Fruit fly (Drosophila melanogaster) whole organism, prepupa: Measurements from ENCODE around the gene CG17272.

ENCODE experiments used
- Blimp-1 ChIP-seq: fragments of 200-800 bp; sonication (Bioruptor generic); optimal IDR thresholded peaks from 3 replicates; lab custom pipeline; 2017; ENCODE audit warnings: missing biosample characterization, missing genetic modification characterization, mild to moderate bottlenecking, moderate library complexity, missing genetic modification reagents
- CG15336 ChIP-seq: fragments of 200-800 bp; sonication (Bioruptor generic); IDR thresholded peaks from 2 replicates; pipeline ENCODE4 v1.3.6; 2022; ENCODE audit warnings: missing biosample characterization, missing genetic modification characterization
- CG1621 ChIP-seq: fragments of 200-800 bp; sonication (Bioruptor generic); optimal IDR thresholded peaks from 3 replicates; lab custom pipeline; 2018; ENCODE audit warnings: missing biosample characterization, mild to moderate bottlenecking, missing genetic modification characterization
- CG16779 ChIP-seq: fragments of 200-800 bp; sonication (Bioruptor generic); optimal IDR thresholded peaks from 3 replicates; lab custom pipeline; 2017; ENCODE audit warnings: missing biosample characterization, mild to moderate bottlenecking, missing genetic modification characterization
- CG32006 ChIP-seq: fragments of 200-800 bp; sonication (Bioruptor generic); optimal IDR thresholded peaks from 3 replicates; lab custom pipeline; 2017; ENCODE audit warnings: missing biosample characterization, mild to moderate bottlenecking, missing genetic modification characterization
- CG34406 ChIP-seq: fragments of 200-800 bp; sonication (Bioruptor generic); optimal IDR thresholded peaks from 3 replicates; lab custom pipeline; 2016; ENCODE audit warnings: missing biosample characterization, missing genetic modification characterization
- CG3919 ChIP-seq: fragments of 200-800 bp; sonication (Bioruptor generic); optimal IDR thresholded peaks from 3 replicates; lab custom pipeline; 2016; ENCODE audit warnings: missing biosample characterization, missing genetic modification characterization
- CG4318 ChIP-seq: fragments of 200-800 bp; sonication (Bioruptor generic); optimal IDR thresholded peaks from 3 replicates; lab custom pipeline; 2017; ENCODE audit warnings: missing biosample characterization, mild to moderate bottlenecking, missing genetic modification characterization
- CG6276 ChIP-seq: fragments of 200-800 bp; sonication (Bioruptor generic); optimal IDR thresholded peaks from 2 replicates; lab custom pipeline; 2017; ENCODE audit warnings: missing biosample characterization, mild to moderate bottlenecking, missing genetic modification characterization
- CG6792 ChIP-seq: fragments of 200-800 bp; sonication (Bioruptor generic); optimal IDR thresholded peaks from 3 replicates; lab custom pipeline; 2016; ENCODE audit warnings: missing biosample characterization, missing genetic modification characterization
- CG6854 ChIP-seq: fragments of 200-800 bp; sonication (Bioruptor generic); optimal IDR thresholded peaks from 2 replicates; lab custom pipeline; 2017; ENCODE audit warnings: missing biosample characterization, mild to moderate bottlenecking, missing genetic modification characterization
- CG7368 ChIP-seq: fragments of 200-800 bp; sonication (Bioruptor generic); optimal IDR thresholded peaks from 3 replicates; lab custom pipeline; 2016; ENCODE audit warnings: missing biosample characterization, missing genetic modification characterization
- CG8319 ChIP-seq: fragments of 200-800 bp; sonication (Bioruptor generic); optimal IDR thresholded peaks from 3 replicates; lab custom pipeline; 2016; ENCODE audit warnings: missing biosample characterization, missing genetic modification characterization
- CG8632 ChIP-seq: fragments of 200-800 bp; sonication (Bioruptor generic); optimal IDR thresholded peaks from 3 replicates; lab custom pipeline; 2016; ENCODE audit warnings: missing biosample characterization, missing genetic modification characterization
- Eip78C ChIP-seq: fragments of 200-800 bp; sonication (Bioruptor generic); peaks from one replicate; lab custom pipeline; 2016; ENCODE audit warnings: missing biosample characterization, missing genetic modification characterization
- Hr38 ChIP-seq: sonication (Bioruptor generic); optimal IDR thresholded peaks from 2 replicates; lab custom pipeline; 2016; ENCODE audit warnings: missing biosample characterization, missing genetic modification characterization
- Hr39 ChIP-seq: fragments of 200-800 bp; sonication (Bioruptor generic); optimal IDR thresholded peaks from 2 replicates; lab custom pipeline; 2016; ENCODE audit warnings: missing biosample characterization, missing genetic modification characterization
- OdsH ChIP-seq: fragments of 200-800 bp; sonication (Bioruptor generic); optimal IDR thresholded peaks from 3 replicates; lab custom pipeline; 2016; ENCODE audit warnings: missing biosample characterization, missing genetic modification characterization
- Sox14 ChIP-seq: fragments of 200-800 bp; sonication (Bioruptor generic); optimal IDR thresholded peaks from 3 replicates; lab custom pipeline; 2016; ENCODE audit warnings: missing biosample characterization, missing genetic modification characterization
- Sox15 ChIP-seq: fragments of 200-800 bp; sonication (Bioruptor generic); optimal IDR thresholded peaks from 3 replicates; lab custom pipeline; 2016; ENCODE audit warnings: missing biosample characterization, missing genetic modification characterization
- acj6 ChIP-seq: fragments of 200-800 bp; sonication (Bioruptor generic); optimal IDR thresholded peaks from 3 replicates; lab custom pipeline; 2016; ENCODE audit warnings: missing biosample characterization, missing genetic modification characterization
- cyc ChIP-seq: fragments of 200-800 bp; sonication (Bioruptor generic); optimal IDR thresholded peaks from 3 replicates; lab custom pipeline; 2016; ENCODE audit warnings: missing biosample characterization, missing genetic modification characterization
- dac ChIP-seq: fragments of 200-800 bp; sonication (Bioruptor generic); optimal IDR thresholded peaks from 2 replicates; lab custom pipeline; 2017; ENCODE audit warnings: missing biosample characterization, mild to moderate bottlenecking, missing genetic modification characterization
- eg ChIP-seq: fragments of 200-800 bp; sonication (Bioruptor generic); IDR thresholded peaks from 3 replicates; pipeline ENCODE4 v1.3.6; 2022; ENCODE audit warnings: missing biosample characterization, missing genetic modification characterization
- fd59A ChIP-seq: fragments of 200-800 bp; sonication (Bioruptor generic); optimal IDR thresholded peaks from 2 replicates; lab custom pipeline; 2017; ENCODE audit warnings: missing biosample characterization, mild to moderate bottlenecking, missing genetic modification characterization, missing genetic modification reagents
- fd85E ChIP-seq: fragments of 200-800 bp; sonication (Bioruptor generic); optimal IDR thresholded peaks from 3 replicates; lab custom pipeline; 2016; ENCODE audit warnings: missing biosample characterization, missing genetic modification characterization
- fkh ChIP-seq: fragments of 200-800 bp; sonication (Bioruptor generic); optimal IDR thresholded peaks from 3 replicates; lab custom pipeline; 2017; ENCODE audit warnings: missing biosample characterization, mild to moderate bottlenecking, missing genetic modification characterization, moderate library complexity
- salr ChIP-seq, 2 experiments: fragments of 200-800 bp; sonication (Bioruptor generic); optimal IDR thresholded peaks; 3 replicates each; lab custom pipeline; 2016 to 2018; ENCODE audit warnings: missing biosample characterization in 2 of 2, missing genetic modification characterization in 2 of 2, mild to moderate bottlenecking in 1 of 2
- spab ChIP-seq: fragments of 200-800 bp; sonication (Bioruptor generic); optimal IDR thresholded peaks from 2 replicates; lab custom pipeline; 2017; ENCODE audit warnings: missing biosample characterization, mild to moderate bottlenecking, missing genetic modification characterization, missing genetic modification reagents
- ss ChIP-seq, 2 experiments: fragments of 200-800 bp; sonication (Bioruptor generic); optimal IDR thresholded peaks; 2 replicates in 1 of 2; 3 replicates in 1 of 2; lab custom pipeline; 2017 to 2018; ENCODE audit warnings: mild to moderate bottlenecking in 2 of 2, missing biosample characterization in 2 of 2, missing genetic modification characterization in 2 of 2, moderate library complexity in 1 of 2
- svp ChIP-seq: fragments of 200-800 bp; sonication (Bioruptor generic); peaks from one replicate; lab custom pipeline; 2016; ENCODE audit warnings: missing biosample characterization, missing genetic modification characterization
- vri ChIP-seq: fragments of 200-800 bp; sonication (Bioruptor generic); optimal IDR thresholded peaks from 3 replicates; lab custom pipeline; 2016; ENCODE audit warnings: missing biosample characterization, mild to moderate bottlenecking, missing genetic modification characterization

Gene CG17272

dm6 chr3R:20821815-20822375, 2.1 kb downstream of the CG17272 start, which contains the start of the genes CG17271 and RpS20 (continued):
- TF ChIP-seq CG16779 (peak; percentile 31), CG4318 (GFP tag; lab: Kevin White, UChicago) (peak; percentile 82), CG8632 (GFP tag; lab: Kevin White, UChicago) (no peak), Sox15 (GFP tag; lab: Kevin White, UChicago) (peak; percentile 87), Eip78C (GFP tag; lab: Kevin White, UChicago) (peak; percentile 90), cyc (GFP tag; lab: Kevin White, UChicago) (peak; percentile 87), salr (GFP tag; optimal IDR thresholded peaks at IDR 0.05; lab: Kevin White, UChicago) (peak in 1 of 2 experiments; percentile 76), Hr38 (GFP tag; lab: Kevin White, UChicago) (peak; percentile 80), CG8319 (GFP tag; lab: Kevin White, UChicago) (peak; percentile 84)

dm6 chr3R:20818689-20819088, 5.3 kb downstream of the CG17272 start, which contains the start of gene CG17270:
TSS of gene CG17270 (minus strand) at chr3R:20818929.
- TF ChIP-seq OdsH (GFP tag; lab: Kevin White, UChicago) (no peak), Hr39 (GFP tag; lab: Kevin White, UChicago) (no peak), CG6276 (no peak), Eip78C (GFP tag; lab: Kevin White, UChicago) (no peak), Blimp-1 (GFP tag; lab: Kevin White, UChicago) (no peak), dac (GFP tag; lab: Kevin White, UChicago) (no peak), CG7368 (no peak), vri (GFP tag; lab: Kevin White, UChicago) (no peak), CG6792 (GFP tag; lab: Kevin White, UChicago) (no peak), spab (GFP tag; lab: Kevin White, UChicago) (no peak), cyc (GFP tag; lab: Kevin White, UChicago) (no peak), Sox14 (no peak), CG34406 (no peak), CG4318 (GFP tag; lab: Kevin White, UChicago) (no peak), fd59A (no peak), fd85E (GFP tag; lab: Kevin White, UChicago) (no peak), CG32006 (GFP tag; lab: Kevin White, UChicago) (no peak), acj6 (GFP tag; lab: Kevin White, UChicago) (no peak), ss (GFP tag; optimal IDR thresholded peaks at IDR 0.05; lab: Kevin White, UChicago) (no peak), CG3919 (GFP tag; lab: Kevin White, UChicago) (no peak)
- TF ChIP-seq, all 60 proteins: peak for 0

dm6 chr3R:20818237-20818636, 5.8 kb downstream of the CG17272 start:
- no peak for TF ChIP-seq fkh (GFP tag; lab: Kevin White, UChicago)
- peak; percentile 47 for TF ChIP-seq Eip78C (GFP tag; lab: Kevin White, UChicago)

- no peak for TF ChIP-seq Blimp-1 (GFP tag; lab: Kevin White, UChicago)
- TF ChIP-seq CG4318 (GFP tag; lab: Kevin White, UChicago) = no peak
- TF ChIP-seq Sox14 = no peak
Observed at dm6 chr3R:20816008-20816407, 8.0 kb downstream of the CG17272 start, which contains the start of gene Fancd2. TSS of gene Fancd2 (minus strand) at chr3R:20816190.

dm6 chr3R:20802253-20802652, 21.8 kb downstream of the CG17272 start:
- TF ChIP-seq svp = no peak
- no peak for TF ChIP-seq CG1621

dm6 chr3R:20796949-20797348, 27.1 kb downstream of the CG17272 start:
- TF ChIP-seq CG3919 (GFP tag; lab: Kevin White, UChicago) (no peak), cyc (GFP tag; lab: Kevin White, UChicago) (no peak), eg (GFP tag; lab: Robert Waterston, UW) (no peak), Blimp-1 (GFP tag; lab: Kevin White, UChicago) (no peak), CG15336 (no peak), svp (peak; percentile 93), CG6854 (no peak)
